Fruit fly (Drosophila melanogaster) whole organism, embryonic: ENCODE results near the gene nst.

Experiments
- Adf1 ChIP-seq: fragments of 200-800 bp; sonication (Bioruptor generic); IDR thresholded peaks from 2 replicates; pipeline ENCODE4 v1.3.6; 2022; ENCODE audit warnings: missing biosample characterization, missing genetic modification characterization
- Awh ChIP-seq: fragments of 200-800 bp; sonication (Bioruptor generic); IDR thresholded peaks from 2 replicates; pipeline ENCODE4, ENCODE4 v1.3.6; 2022; ENCODE audit warnings: missing biosample characterization, missing genetic modification characterization
- BtbVII ChIP-seq: fragments of 200-800 bp; sonication (Bioruptor generic); optimal IDR thresholded peaks from 3 replicates; lab custom pipeline; 2017; ENCODE audit warnings: missing biosample characterization, mild to moderate bottlenecking, missing genetic modification characterization
- CG10366 ChIP-seq: fragments of 200-800 bp; sonication (Bioruptor generic); IDR thresholded peaks from 2 replicates; pipeline ENCODE4 v1.3.6; 2022; ENCODE audit warnings: missing biosample characterization, missing genetic modification characterization
- CG10979 ChIP-seq: fragments of 200-800 bp; sonication (Bioruptor generic); optimal IDR thresholded peaks from 2 replicates; lab custom pipeline; 2018; ENCODE audit warnings: missing biosample characterization, mild to moderate bottlenecking, missing genetic modification characterization, moderate library complexity
- CG11504 ChIP-seq: fragments of 200-800 bp; sonication (Bioruptor generic); optimal IDR thresholded peaks from 3 replicates; lab custom pipeline; 2019; ENCODE audit warnings: missing biosample characterization, mild to moderate bottlenecking, missing genetic modification characterization, moderate library complexity
- CG13424 ChIP-seq: fragments of 200-800 bp; sonication (Bioruptor generic); optimal IDR thresholded peaks from 2 replicates; lab custom pipeline; 2019; ENCODE audit warnings: missing biosample characterization, mild to moderate bottlenecking, missing genetic modification characterization, moderate library complexity
- CG2129 ChIP-seq: fragments of 200-800 bp; sonication (Bioruptor generic); IDR thresholded peaks from 2 replicates; pipeline ENCODE4 v1.3.6; 2022; ENCODE audit warnings: missing biosample characterization, missing genetic modification characterization; ENCODE audit not compliant: partially characterized antibody
- CG3065 ChIP-seq: fragments of 200-800 bp; sonication (Bioruptor generic); optimal IDR thresholded peaks from 2 replicates; lab custom pipeline; 2016; ENCODE audit warnings: missing biosample characterization, missing genetic modification characterization
- CG31441 ChIP-seq: fragments of 200-800 bp; sonication (Bioruptor generic); IDR thresholded peaks from 2 replicates; pipeline ENCODE4 v1.3.6; 2022; ENCODE audit warnings: missing biosample characterization, missing genetic modification characterization
- CG3281 ChIP-seq: fragments of 200-800 bp; sonication (Bioruptor generic); optimal IDR thresholded peaks from 3 replicates; lab custom pipeline; 2017; ENCODE audit warnings: missing biosample characterization, mild to moderate bottlenecking, missing genetic modification characterization
- CG42726 ChIP-seq: fragments of 200-800 bp; sonication (Bioruptor generic); IDR thresholded peaks from 2 replicates; pipeline ENCODE4 v1.3.6; 2022; ENCODE audit warnings: missing biosample characterization, missing genetic modification characterization; ENCODE audit not compliant: partially characterized antibody
- CG5180 ChIP-seq: fragments of 200-800 bp; sonication (Bioruptor generic); optimal IDR thresholded peaks from 3 replicates; lab custom pipeline; 2017; ENCODE audit warnings: missing biosample characterization, missing genetic modification characterization, mild to moderate bottlenecking, moderate library complexity, missing genetic modification reagents
- CG6689 ChIP-seq: fragments of 200-800 bp; sonication (Bioruptor generic); IDR thresholded peaks from 2 replicates; pipeline ENCODE4 v1.3.6; 2022; ENCODE audit warnings: missing biosample characterization, missing genetic modification characterization
- CG7556 ChIP-seq: fragments of 200-800 bp; sonication (Bioruptor generic); optimal IDR thresholded peaks from 2 replicates; lab custom pipeline; 2017; ENCODE audit warnings: missing biosample characterization, mild to moderate bottlenecking, missing genetic modification characterization
- CG8924 ChIP-seq: fragments of 200-800 bp; optimal IDR thresholded peaks from 3 replicates; lab custom pipeline; 2019; ENCODE audit warnings: missing biosample characterization, mild to moderate bottlenecking, missing genetic modification characterization, moderate library complexity
- CG9215 ChIP-seq: fragments of 200-800 bp; sonication (Bioruptor generic); IDR thresholded peaks from 2 replicates; pipeline ENCODE4 v1.3.6; 2022; ENCODE audit warnings: missing biosample characterization, missing genetic modification characterization
- CG9797 ChIP-seq: fragments of 200-800 bp; sonication (Bioruptor generic); optimal IDR thresholded peaks from 3 replicates; lab custom pipeline; 2018; ENCODE audit warnings: missing biosample characterization, mild to moderate bottlenecking, missing genetic modification characterization
- D19B ChIP-seq: fragments of 200-800 bp; sonication (Bioruptor generic); optimal IDR thresholded peaks from 2 replicates; lab custom pipeline; 2017; ENCODE audit warnings: missing biosample characterization, mild to moderate bottlenecking, missing genetic modification characterization
- Eip74EF ChIP-seq, 2 experiments: fragments of 200-800 bp in 1 of 2; fragments of >200 bp in 1 of 2; sonication (Bioruptor generic) in 1 of 2; optimal IDR thresholded peaks; 2 replicates each; lab custom pipeline; 2017 to 2019; ENCODE audit warnings: missing biosample characterization in 2 of 2, missing genetic modification characterization in 2 of 2, mild to moderate bottlenecking in 1 of 2, moderate library complexity in 1 of 2
- Elba2 ChIP-seq: fragments of 200-800 bp; sonication (Bioruptor generic); optimal IDR thresholded peaks from 3 replicates; lab custom pipeline; 2016; ENCODE audit warnings: missing biosample characterization, missing genetic modification characterization
- Gug ChIP-seq: fragments of 200-800 bp; sonication (Bioruptor generic); IDR thresholded peaks from 4 replicates; pipeline ENCODE4 v1.3.6; 2022; ENCODE audit warnings: missing biosample characterization, missing genetic modification characterization
- H15 ChIP-seq: fragments of 200-800 bp; sonication (Bioruptor generic); IDR thresholded peaks from 3 replicates; pipeline ENCODE4 v1.3.6; 2022; ENCODE audit warnings: missing biosample characterization, missing genetic modification characterization
- HLH4C ChIP-seq: fragments of 200-800 bp; sonication (Bioruptor generic); IDR thresholded peaks from 3 replicates; pipeline ENCODE4 v1.3.6; 2022; ENCODE audit warnings: missing biosample characterization, missing genetic modification characterization; ENCODE audit not compliant: partially characterized antibody
- HmgZ ChIP-seq: fragments of 200-800 bp; sonication (Bioruptor generic); optimal IDR thresholded peaks from 2 replicates; lab custom pipeline; 2018; ENCODE audit warnings: missing biosample characterization, mild to moderate bottlenecking, missing genetic modification characterization
- Hr51 ChIP-seq, 2 experiments: fragments of 200-800 bp; sonication (Bioruptor generic); optimal IDR thresholded peaks; 2 replicates in 1 of 2; 3 replicates in 1 of 2; lab custom pipeline; 2016 to 2018; ENCODE audit warnings: missing biosample characterization in 2 of 2, missing genetic modification characterization in 2 of 2, mild to moderate bottlenecking in 1 of 2, moderate library complexity in 1 of 2
- Mad ChIP-seq: fragments of 200-800 bp; sonication (Bioruptor generic); optimal IDR thresholded peaks from 2 replicates; lab custom pipeline; 2016; ENCODE audit warnings: missing biosample characterization, missing genetic modification characterization
- Mrtf ChIP-seq: fragments of 200-800 bp; sonication (Bioruptor generic); IDR thresholded peaks from 3 replicates; pipeline ENCODE4 v1.3.6; 2022; ENCODE audit warnings: missing biosample characterization, missing genetic modification characterization
- Ptx1 ChIP-seq: fragments of 200-800 bp; sonication (Bioruptor generic); IDR thresholded peaks from 2 replicates; pipeline ENCODE4 v1.3.6; 2022; ENCODE audit warnings: missing biosample characterization, missing genetic modification characterization
- Sin3A ChIP-seq: fragments of >200 bp; optimal IDR thresholded peaks from 2 replicates; lab custom pipeline; 2018
- Sry-δ ChIP-seq: fragments of 200-800 bp; sonication (Bioruptor generic); optimal IDR thresholded peaks from 2 replicates; lab custom pipeline; 2016; ENCODE audit warnings: missing biosample characterization, missing genetic modification characterization
- Xbp1 ChIP-seq: fragments of 200-800 bp; sonication (Bioruptor generic); optimal IDR thresholded peaks from 3 replicates; lab custom pipeline; 2016; ENCODE audit warnings: missing biosample characterization, mild to moderate bottlenecking, missing genetic modification characterization
- ac ChIP-seq: fragments of 200-800 bp; sonication (Bioruptor generic); optimal IDR thresholded peaks from 3 replicates; lab custom pipeline; 2017; ENCODE audit warnings: missing biosample characterization, mild to moderate bottlenecking, missing genetic modification characterization
- al ChIP-seq: fragments of 200-800 bp; sonication (Bioruptor generic); IDR thresholded peaks from 2 replicates; pipeline ENCODE4 v1.3.6; 2022; ENCODE audit warnings: missing biosample characterization, missing genetic modification characterization
- ato ChIP-seq: fragments of 200-800 bp; sonication (Bioruptor generic); IDR thresholded peaks from 2 replicates; pipeline ENCODE4 v1.3.6; 2022; ENCODE audit warnings: missing biosample characterization, missing genetic modification characterization; ENCODE audit not compliant: partially characterized antibody
- bbx ChIP-seq: fragments of 200-800 bp; sonication (Bioruptor generic); IDR thresholded peaks from 2 replicates; pipeline ENCODE4 v1.3.6; 2022; ENCODE audit warnings: missing biosample characterization, missing genetic modification characterization; ENCODE audit not compliant: partially characterized antibody
- crol ChIP-seq: fragments of 200-800 bp; sonication (Bioruptor generic); IDR thresholded peaks from 2 replicates; pipeline ENCODE4 v1.3.6; 2022; ENCODE audit warnings: missing biosample characterization, missing genetic modification characterization
- ewg ChIP-seq: fragments of 200-800 bp; sonication (Bioruptor generic); optimal IDR thresholded peaks from 3 replicates; lab custom pipeline; 2017; ENCODE audit warnings: mild to moderate bottlenecking, missing biosample characterization, missing genetic modification reagents, missing genetic modification characterization
- fu2 ChIP-seq: fragments of 200-800 bp; sonication (Bioruptor generic); optimal IDR thresholded peaks from 2 replicates; lab custom pipeline; 2016; ENCODE audit warnings: missing biosample characterization, missing genetic modification characterization
- gce ChIP-seq: fragments of 200-800 bp; sonication (Bioruptor generic); IDR thresholded peaks from 3 replicates; pipeline ENCODE4 v1.3.6; 2022; ENCODE audit warnings: missing biosample characterization, missing genetic modification characterization
- gem ChIP-seq: fragments of 200-800 bp; sonication (Bioruptor generic); optimal IDR thresholded peaks from 2 replicates; lab custom pipeline; 2019; ENCODE audit warnings: missing biosample characterization, mild to moderate bottlenecking, missing genetic modification characterization, moderate library complexity
- gro ChIP-seq: fragments of 200-800 bp; sonication (Bioruptor generic); optimal IDR thresholded peaks from 2 replicates; lab custom pipeline; 2016; ENCODE audit warnings: missing biosample characterization, missing genetic modification characterization
- kni ChIP-seq: fragments of 200-800 bp; sonication (Bioruptor generic); optimal IDR thresholded peaks from 3 replicates; lab custom pipeline; 2017; ENCODE audit warnings: mild to moderate bottlenecking, missing biosample characterization, missing genetic modification reagents, missing genetic modification characterization
- org-1 ChIP-seq: fragments of 200-800 bp; sonication (Bioruptor generic); optimal IDR thresholded peaks from 2 replicates; lab custom pipeline; 2017; ENCODE audit warnings: missing biosample characterization, missing genetic modification characterization
- pnt ChIP-seq: fragments of 200-800 bp; sonication (Bioruptor generic); optimal IDR thresholded peaks from 3 replicates; lab custom pipeline; 2016; ENCODE audit warnings: missing biosample characterization, missing genetic modification characterization
- ranshi ChIP-seq: fragments of 200-800 bp; sonication (Bioruptor generic); IDR thresholded peaks from 2 replicates; pipeline ENCODE4 v1.3.6; 2022; ENCODE audit warnings: missing biosample characterization, missing genetic modification characterization
- repo ChIP-seq: fragments of 200-800 bp; sonication (Bioruptor generic); optimal IDR thresholded peaks from 2 replicates; lab custom pipeline; 2016; ENCODE audit warnings: missing biosample characterization, missing genetic modification characterization
- sisA ChIP-seq: fragments of 200-800 bp; sonication (Bioruptor generic); IDR thresholded peaks from 2 replicates; pipeline ENCODE4 v1.3.6; 2022; ENCODE audit warnings: missing biosample characterization, missing genetic modification characterization
- sqz ChIP-seq: fragments of 200-800 bp; sonication (Bioruptor generic); optimal IDR thresholded peaks from 3 replicates; lab custom pipeline; 2018; ENCODE audit warnings: missing biosample characterization, mild to moderate bottlenecking, missing genetic modification characterization
- stc ChIP-seq: fragments of 200-800 bp; sonication (Bioruptor generic); IDR thresholded peaks from 2 replicates; pipeline ENCODE4 v1.3.6; 2022; ENCODE audit warnings: missing biosample characterization, missing genetic modification characterization
- toy ChIP-seq: fragments of 200-800 bp; sonication (Bioruptor generic); IDR thresholded peaks from 2 replicates; pipeline ENCODE4 v1.3.6; 2022; ENCODE audit warnings: missing biosample characterization, missing genetic modification characterization
- vvl ChIP-seq: fragments of 200-800 bp; sonication (Bioruptor generic); IDR thresholded peaks from 2 replicates; pipeline ENCODE4 v1.3.6; 2022; ENCODE audit warnings: missing biosample characterization, missing genetic modification characterization

Gene nst

DNA sequence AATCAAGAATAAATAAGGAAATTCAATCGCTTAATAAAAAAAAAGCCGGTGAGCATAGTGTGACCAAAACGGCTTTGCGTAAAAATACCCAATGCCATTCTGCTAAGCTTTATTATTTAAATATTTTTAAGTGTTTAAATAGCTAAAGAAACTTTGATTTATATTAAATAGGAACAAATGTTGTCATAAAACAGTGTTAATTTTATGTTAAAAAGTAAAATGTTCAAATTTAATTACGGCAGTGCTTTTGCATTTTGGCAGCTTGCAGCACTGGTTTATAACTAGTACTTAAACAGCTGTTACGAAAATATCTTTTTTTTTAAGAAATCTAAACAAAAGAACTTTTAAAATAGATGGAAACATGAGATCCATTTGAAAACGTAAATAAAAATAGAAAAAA lies 28.7 kb downstream of the nst start, which contains the start of the genes CG10638 and CG10681 (continued):
- TF ChIP-seq CG13424 (peak; percentile 42), Hr51 (GFP tag; optimal IDR thresholded peaks at IDR 0.05; lab: Kevin White, UChicago) (peak in 1 of 2 experiments; percentile 36), sisA (no peak), Mad (GFP tag; lab: Kevin White, UChicago) (no peak), ac (GFP tag; lab: Kevin White, UChicago) (no peak), CG42726 (GFP tag; lab: Robert Waterston, UW) (no peak), H15 (GFP tag; lab: Robert Waterston, UW) (no peak), Elba2 (GFP tag; lab: Kevin White, UChicago) (no peak), HLH4C (no peak), CG9797 (GFP tag; lab: Kevin White, UChicago) (peak; percentile 73), CG5180 (GFP tag; lab: Kevin White, UChicago) (no peak), CG9215 (GFP tag; lab: Robert Waterston, UW) (no peak), gro (no peak), ranshi (GFP tag; lab: Robert Waterston, UW) (no peak), CG7556 (peak; percentile 17), org-1 (GFP tag; lab: Kevin White, UChicago) (no peak), CG10979 (tag; lab: Kevin White, UChicago) (peak; percentile 12), gem (peak; percentile 61), fu2 (GFP tag; lab: Kevin White, UChicago) (no peak), sqz (peak; percentile 97), Adf1 (GFP tag; lab: Robert Waterston, UW) (no peak), gce (GFP tag; lab: Robert Waterston, UW) (no peak), CG8924 (tag; lab: Kevin White, UChicago) (peak; percentile 49), ato (GFP tag; lab: Robert Waterston, UW) (no peak), CG3281 (GFP tag; lab: Kevin White, UChicago) (peak; percentile 23), Eip74EF (GFP tag; optimal IDR thresholded peaks at IDR 0.05; lab: Kevin White, UChicago) (no peak), CG31441 (peak; percentile 50), CG2129 (GFP tag; lab: Robert Waterston, UW) (no peak), Xbp1 (GFP tag; lab: Kevin White, UChicago) (peak; percentile 55), toy (no peak), bbx (no peak), Gug (GFP tag; lab: Robert Waterston, UW) (no peak), stc (no peak), CG3065 (GFP tag; lab: Kevin White, UChicago) (no peak), HmgZ (tag; lab: Kevin White, UChicago) (peak; percentile 62), ewg (no peak), Ptx1 (GFP tag; lab: Robert Waterston, UW) (0 out of 2 replicates have a peak, but pooled peaks have one; percentile 16), vvl (GFP tag; lab: Robert Waterston, UW) (peak; percentile 50), Mrtf (GFP tag; lab: Robert Waterston, UW) (no peak), crol (no peak), CG10366 (GFP tag; lab: Robert Waterston, UW) (no peak), repo (GFP tag; lab: Kevin White, UChicago) (no peak), Sin3A (lab: Kevin White, UChicago) (no peak), Sry-δ (no peak), BtbVII (no peak), D19B (GFP tag; lab: Kevin White, UChicago) (no peak), al (no peak), CG6689 (GFP tag; lab: Robert Waterston, UW) (no peak), kni (GFP tag; lab: Kevin White, UChicago) (no peak), pnt (no peak), CG11504 (tag; lab: Kevin White, UChicago) (peak; percentile 58), Awh (GFP tag; lab: Robert Waterston, UW) (no peak)
